Worm (Caenorhabditis elegans) whole organism, midembryonic: Measurements from ENCODE around the gene gln-1.

Experiments
- flt-1 ChIP-seq: fragments of 200-800 bp; sonication (Bioruptor generic); IDR thresholded peaks from 2 replicates; pipeline ENCODE4 v1.3.6; 2022; ENCODE audit warnings: missing genetic modification characterization, missing compliant biosample characterization
- klf-2 ChIP-seq: fragments of 200-800 bp; sonication (Bioruptor generic); conservative IDR thresholded peaks from 2 replicates; pipeline ENCODE4 v1.3.6; 2022; ENCODE audit warnings: missing genetic modification reagents, missing genetic modification characterization, missing compliant biosample characterization
- med-1 ChIP-seq: sonication (generic microtip); optimal IDR thresholded peaks from 2 replicates; lab custom pipeline; 2017; ENCODE audit warnings: missing genetic modification characterization, mild to moderate bottlenecking, missing compliant biosample characterization, antibody characterized with exemption, missing genetic modification reagents; ENCODE audit not compliant: insufficient read depth
- ref-1 ChIP-seq: fragments of 200-800 bp; sonication (Bioruptor generic); conservative IDR thresholded peaks from 2 replicates; pipeline ENCODE4 v1.3.6; 2022; ENCODE audit warnings: missing genetic modification reagents, missing genetic modification characterization, missing compliant biosample characterization
- tab-1 ChIP-seq: fragments of 200-800 bp; sonication (Bioruptor generic); IDR thresholded peaks from 2 replicates; pipeline ENCODE4 v1.3.6; 2022; ENCODE audit warnings: missing genetic modification characterization, missing compliant biosample characterization
- ztf-23 ChIP-seq: fragments of 200-800 bp; sonication (Bioruptor generic); IDR thresholded peaks from 2 replicates; pipeline ENCODE4 v1.3.6; 2022; ENCODE audit warnings: missing genetic modification reagents, missing genetic modification characterization, missing compliant biosample characterization
- ztf-29 ChIP-seq: fragments of 200-800 bp; sonication (Bioruptor generic); IDR thresholded peaks from 2 replicates; pipeline ENCODE4 v1.3.6; 2022; ENCODE audit warnings: missing genetic modification reagents, missing genetic modification characterization, missing compliant biosample characterization

ce11 chrX:6100395-6101099 is 42.5 kb downstream of the gln-1 start:
- TF ChIP-seq flt-1 (no peak), med-1 (GFP tag; lab: Kevin White, UChicago) (no peak), ztf-29 (GFP tag; lab: Robert Waterston, UW) (no peak), ztf-23 (no peak), tab-1 (no peak), ref-1 (GFP tag; lab: Robert Waterston, UW) (no peak), klf-2 (no peak)
